1 fruit fly cellular context compared by ENCODE assay signal in the genomic region with DNA sequence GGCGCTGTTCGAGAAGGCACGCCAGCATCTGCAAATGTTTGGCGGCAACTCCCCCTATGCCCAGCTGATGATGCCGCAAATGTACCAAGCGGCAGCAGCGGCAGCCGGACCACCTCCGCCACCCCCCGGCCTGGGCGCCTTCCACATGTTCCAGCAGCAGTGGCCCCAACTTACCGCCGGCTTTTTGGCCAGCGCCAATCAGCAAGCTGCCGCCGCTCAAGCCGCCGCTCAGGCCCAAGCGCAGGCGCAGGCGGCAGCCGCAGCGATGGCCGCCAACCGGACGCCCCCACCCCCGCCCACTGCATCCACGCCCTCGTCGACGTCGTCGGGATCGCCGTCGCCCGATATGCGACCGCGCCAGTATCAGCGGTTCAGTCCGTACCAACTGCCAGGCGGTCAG.
A peak's percentile ranks its signal among the peaks of the same experiment; 100 is the strongest.
TF ChIP-seq lines count a peak whose summit lies in the region.

No protein-coding gene starts in this region.

TF ChIP-seq in whole organism, embryonic, 481 proteins besides CTCF, POLR2A, EP300 and RAD21 (continued from another document):
- no peak for TF ChIP-seq YL-1 (GFP tag; optimal IDR thresholded peaks at IDR 0.05; lab: Kevin White, UChicago)
- TF ChIP-seq Hr39 (optimal IDR thresholded peaks at IDR 0.05; lab: Kevin White, UChicago), result peak; percentile 78
- TF ChIP-seq CG11247 (GFP tag; IDR thresholded peaks at IDR 0.05; lab: Robert Waterston, UW), result no peak
- no peak for TF ChIP-seq Hr51 (GFP tag; optimal IDR thresholded peaks at IDR 0.05; lab: Kevin White, UChicago)
- TF ChIP-seq CG11093 (GFP tag; IDR thresholded peaks at IDR 0.05; lab: Robert Waterston, UW), result 0 out of 3 replicates have a peak, but pooled peaks have one; percentile 42
- no peak for TF ChIP-seq Six4 (GFP tag; optimal IDR thresholded peaks at IDR 0.05; lab: Kevin White, UChicago)
- no peak for TF ChIP-seq phol (tag; optimal IDR thresholded peaks at IDR 0.05; lab: Kevin White, UChicago)
- TF ChIP-seq Nf-YC (tag; optimal IDR thresholded peaks at IDR 0.05; lab: Kevin White, UChicago), result peak; percentile 71
- TF ChIP-seq CG33557 (GFP tag; optimal IDR thresholded peaks at IDR 0.05; lab: Kevin White, UChicago), result no peak
- TF ChIP-seq Gsc (GFP tag; IDR thresholded peaks at IDR 0.05; lab: Robert Waterston, UW), result no peak
- no peak for TF ChIP-seq CG10462 (GFP tag; optimal IDR thresholded peaks at IDR 0.05; lab: Kevin White, UChicago)
- no peak for TF ChIP-seq croc (GFP tag; conservative IDR thresholded peaks at IDR 0.05; lab: Robert Waterston, UW)
- peak; percentile 64 for TF ChIP-seq Med (GFP tag; lab: Kevin White, UChicago)
- no peak for TF ChIP-seq vvl (GFP tag; IDR thresholded peaks at IDR 0.05; lab: Robert Waterston, UW)
- TF ChIP-seq CG5245 (GFP tag; optimal IDR thresholded peaks at IDR 0.05; lab: Kevin White, UChicago), result no peak
- no peak for TF ChIP-seq nerfin-1 (tag; optimal IDR thresholded peaks at IDR 0.05; lab: Kevin White, UChicago)
- peak; percentile 66 for TF ChIP-seq Nf-YB (GFP tag; optimal IDR thresholded peaks at IDR 0.05; lab: Kevin White, UChicago)
- TF ChIP-seq kah (GFP tag; optimal IDR thresholded peaks at IDR 0.05; lab: Kevin White, UChicago), result no peak
TF ChIP-seq in whole organism, embryonic: peak in this region for 9.
